Comparison of ENCODE assay signal across 1 fruit fly cellular context in the genomic region with DNA sequence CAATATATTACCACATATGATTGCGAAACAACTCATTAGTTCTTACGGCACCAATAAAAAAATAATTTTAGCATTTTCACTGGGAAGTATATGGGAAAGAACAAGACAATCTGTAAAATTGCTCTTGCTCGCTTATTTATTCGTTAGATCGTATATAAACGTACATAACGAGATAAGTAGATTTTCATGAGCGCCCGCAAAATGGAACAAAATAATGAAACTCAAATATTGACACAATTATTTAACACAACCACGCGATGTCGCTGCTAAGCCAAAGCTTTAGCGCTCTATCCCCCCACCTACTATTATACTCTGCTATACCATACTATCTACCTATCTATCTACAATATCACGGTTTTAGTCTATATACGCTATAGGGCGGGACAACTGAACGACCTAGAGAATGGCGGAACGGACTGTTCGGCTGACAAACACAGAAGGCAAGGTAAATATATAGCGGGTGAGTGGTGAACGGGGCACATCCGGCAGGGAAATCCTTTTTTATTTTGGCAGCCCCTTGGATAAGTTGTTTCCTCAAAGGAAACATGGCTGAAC.
TF ChIP-seq lines count a peak whose summit lies in the region.

No protein-coding gene starts in this region.

TF ChIP-seq in whole organism, embryonic, 481 proteins besides CTCF, POLR2A, EP300 and RAD21 (continued from another document):
- peak in 1 of 2 experiments; percentile 87 for TF ChIP-seq Pdp1 (GFP tag; optimal IDR thresholded peaks at IDR 0.05; lab: Kevin White, UChicago)
- peak; percentile 49 for TF ChIP-seq Fer1 (GFP tag; optimal IDR thresholded peaks at IDR 0.05; lab: Kevin White, UChicago)
- peak; percentile 30 for TF ChIP-seq Hmr (GFP tag; optimal IDR thresholded peaks at IDR 0.05; lab: Kevin White, UChicago)
- peak; percentile 40 for TF ChIP-seq CG18599 (GFP tag; optimal IDR thresholded peaks at IDR 0.05; lab: Kevin White, UChicago)
- peak; percentile 49 for TF ChIP-seq CG6765 (GFP tag; optimal IDR thresholded peaks at IDR 0.05; lab: Kevin White, UChicago)
- peak; percentile 0 for TF ChIP-seq CG17385 (GFP tag; optimal IDR thresholded peaks at IDR 0.05; lab: Kevin White, UChicago)
- no peak for TF ChIP-seq Dad (GFP tag; optimal IDR thresholded peaks at IDR 0.05; lab: Kevin White, UChicago)
- peak; percentile 91 for TF ChIP-seq CG13894 (tag; optimal IDR thresholded peaks at IDR 0.05; lab: Kevin White, UChicago)
- peak; percentile 3 for TF ChIP-seq BtbVII (GFP tag; optimal IDR thresholded peaks at IDR 0.05; lab: Kevin White, UChicago)
- TF ChIP-seq CG8290 (GFP tag; optimal IDR thresholded peaks at IDR 0.05; lab: Kevin White, UChicago) = no peak
- peak in 1 of 2 experiments; percentile 22 for TF ChIP-seq CG8290 (tag; optimal IDR thresholded peaks at IDR 0.05; lab: Kevin White, UChicago)
- TF ChIP-seq CG10274 (GFP tag; optimal IDR thresholded peaks at IDR 0.05; lab: Kevin White, UChicago) = peak; percentile 7
- peak; percentile 35 for TF ChIP-seq CG34376 (GFP tag; optimal IDR thresholded peaks at IDR 0.05; lab: Kevin White, UChicago)
- no peak for TF ChIP-seq Side (GFP tag; optimal IDR thresholded peaks at IDR 0.05; lab: Kevin White, UChicago)
- 0 out of 3 replicates have a peak, but pooled peaks have one; percentile 8 for TF ChIP-seq CG2199 (GFP tag; IDR thresholded peaks at IDR 0.05; lab: Robert Waterston, UW)
- peak; percentile 1 for TF ChIP-seq Sox100B (GFP tag; optimal IDR thresholded peaks at IDR 0.05; lab: Kevin White, UChicago)
- TF ChIP-seq Med (GFP tag; lab: Kevin White, UChicago) = peak; percentile 58
